Fruit fly (Drosophila melanogaster) Kc167 (cell line): ENCODE measurements around the gene dbe.

Experiments
- Myc ChIP-seq: fragments of >200 bp; optimal IDR thresholded peaks from 2 replicates; lab custom pipeline; 2017; ENCODE audit warnings: missing external identifiers
- Sin3A ChIP-seq: fragments of >200 bp; optimal IDR thresholded peaks from 2 replicates; lab custom pipeline; 2018; ENCODE audit warnings: missing external identifiers
- h ChIP-seq: fragments of >200 bp; optimal IDR thresholded peaks from 3 replicates; lab custom pipeline; 2018; ENCODE audit warnings: missing external identifiers
- psq ChIP-seq: fragments of >200 bp; optimal IDR thresholded peaks from 2 replicates; lab custom pipeline; 2017; ENCODE audit warnings: missing external identifiers

dm6 chr2L:826388-826787 is 43.3 kb downstream of the dbe start:
- TF ChIP-seq h (lab: Kevin White, UChicago) (no peak), Sin3A (lab: Kevin White, UChicago) (no peak), Myc (lab: Kevin White, UChicago) (no peak), psq (lab: Kevin White, UChicago) (no peak)
